Worm (Caenorhabditis elegans) whole organism, late embryonic: ENCODE results near the gene Y51A2D.13.
A peak's percentile ranks its signal among the peaks of the same experiment; 100 is the strongest.

Experiments
- C38D4.7 ChIP-seq: fragments of 200-800 bp; sonication (Bioruptor generic); optimal IDR thresholded peaks from 2 replicates; lab custom pipeline; 2018; ENCODE audit warnings: mild to moderate bottlenecking, missing genetic modification characterization, moderate library complexity, missing compliant biosample characterization
- F13H6.1 ChIP-seq: sonication (generic microtip); optimal IDR thresholded peaks from 2 replicates; lab custom pipeline; 2016; ENCODE audit warnings: missing genetic modification characterization, missing compliant biosample characterization
- T23F11.4 ChIP-seq: fragments of 200-800 bp; sonication (Bioruptor generic); optimal IDR thresholded peaks from 2 replicates; lab custom pipeline; 2018; ENCODE audit warnings: mild to moderate bottlenecking, missing genetic modification characterization, missing compliant biosample characterization
- Y22D7AL.16 ChIP-seq: sonication (generic microtip); optimal IDR thresholded peaks from 2 replicates; lab custom pipeline; 2016; ENCODE audit warnings: missing genetic modification characterization, missing compliant biosample characterization
- ceh-14 ChIP-seq: sonication (generic microtip); optimal IDR thresholded peaks from 2 replicates; lab custom pipeline; 2016; ENCODE audit warnings: missing genotype, missing genetic modification characterization, missing compliant biosample characterization
- ceh-2 ChIP-seq: sonication (generic microtip); optimal IDR thresholded peaks from 2 replicates; lab custom pipeline; 2016; ENCODE audit warnings: missing genotype, missing genetic modification characterization, missing compliant biosample characterization
- ceh-30 ChIP-seq: fragments of 150-350 bp; optimal IDR thresholded peaks from 2 replicates; lab custom pipeline; 2014; ENCODE audit warnings: missing biosample characterization, missing genetic modification characterization
- ceh-31 ChIP-seq: sonication (generic microtip); optimal IDR thresholded peaks from 2 replicates; lab custom pipeline; 2016; ENCODE audit warnings: missing genetic modification characterization, missing compliant biosample characterization
- ceh-34 ChIP-seq: sonication (generic microtip); optimal IDR thresholded peaks from 2 replicates; lab custom pipeline; 2016; ENCODE audit warnings: mild to moderate bottlenecking, missing genetic modification characterization, missing compliant biosample characterization
- ceh-45 ChIP-seq: fragments of 200-800 bp; sonication (Bioruptor generic); IDR thresholded peaks from 2 replicates; pipeline ENCODE4 v1.3.6; 2022; ENCODE audit warnings: missing genetic modification reagents, missing genetic modification characterization, missing compliant biosample characterization
- ceh-6 ChIP-seq: fragments of 200-800 bp; sonication (Bioruptor generic); optimal IDR thresholded peaks from 2 replicates; lab custom pipeline; 2018; ENCODE audit warnings: mild to moderate bottlenecking, missing genetic modification characterization, missing compliant biosample characterization
- ceh-9 ChIP-seq: sonication (generic microtip); optimal IDR thresholded peaks from 2 replicates; lab custom pipeline; 2016; ENCODE audit warnings: mild to moderate bottlenecking, missing genetic modification characterization, inconsistent platforms, missing compliant biosample characterization
- che-1 ChIP-seq: sonication (generic microtip); optimal IDR thresholded peaks from 2 replicates; lab custom pipeline; 2016; ENCODE audit warnings: mild to moderate bottlenecking, missing genetic modification characterization, missing compliant biosample characterization
- dmd-4 ChIP-seq: sonication (generic microtip); optimal IDR thresholded peaks from 2 replicates; lab custom pipeline; 2016; ENCODE audit warnings: borderline replicate concordance, missing genetic modification characterization, missing compliant biosample characterization
- dve-1 ChIP-seq: sonication (generic microtip); optimal IDR thresholded peaks from 2 replicates; lab custom pipeline; 2017; ENCODE audit warnings: antibody characterized with exemption, mild to moderate bottlenecking, missing genetic modification characterization, missing compliant biosample characterization
- elt-2 ChIP-seq: sonication (generic microtip); optimal IDR thresholded peaks from 2 replicates; lab custom pipeline; 2016; ENCODE audit warnings: missing genetic modification reagents, missing genetic modification characterization, missing compliant biosample characterization
- fax-1 ChIP-seq: sonication (generic microtip); optimal IDR thresholded peaks from 2 replicates; lab custom pipeline; 2016; ENCODE audit warnings: missing genotype, missing genetic modification characterization, missing compliant biosample characterization
- fkh-10 ChIP-seq: fragments of 150-350 bp; optimal IDR thresholded peaks from 2 replicates; lab custom pipeline; 2014; ENCODE audit warnings: missing biosample characterization, missing genetic modification reagents, missing genetic modification characterization
- hlh-13 ChIP-seq: fragments of 200-800 bp; sonication (Bioruptor generic); optimal IDR thresholded peaks from 2 replicates; lab custom pipeline; 2018; ENCODE audit warnings: mild to moderate bottlenecking, missing genetic modification characterization, missing compliant biosample characterization
- hlh-30 ChIP-seq: sonication (generic microtip); optimal IDR thresholded peaks from 2 replicates; lab custom pipeline; 2017; ENCODE audit warnings: antibody characterized with exemption, missing genetic modification characterization, missing compliant biosample characterization; ENCODE audit not compliant: insufficient read depth
- hlh-6 ChIP-seq: sonication (generic microtip); optimal IDR thresholded peaks from 2 replicates; lab custom pipeline; 2016; ENCODE audit warnings: missing genotype, missing genetic modification characterization, missing compliant biosample characterization
- hlh-8 ChIP-seq: sonication (generic microtip); optimal IDR thresholded peaks from 2 replicates; lab custom pipeline; 2016; ENCODE audit warnings: missing genotype, missing genetic modification characterization, missing compliant biosample characterization
- lin-11 ChIP-seq: fragments of 200-800 bp; sonication (Bioruptor generic); optimal IDR thresholded peaks from 2 replicates; lab custom pipeline; 2018; ENCODE audit warnings: mild to moderate bottlenecking, missing genetic modification characterization, missing compliant biosample characterization
- madf-2 ChIP-seq: sonication (generic microtip); optimal IDR thresholded peaks from 2 replicates; lab custom pipeline; 2017; ENCODE audit warnings: missing genetic modification characterization, missing compliant biosample characterization
- npax-4 ChIP-seq: sonication (generic microtip); optimal IDR thresholded peaks from 2 replicates; lab custom pipeline; 2016; ENCODE audit warnings: missing genetic modification characterization, missing compliant biosample characterization
- odd-2 ChIP-seq: sonication (generic microtip); optimal IDR thresholded peaks from 2 replicates; lab custom pipeline; 2017; ENCODE audit warnings: antibody characterized with exemption, mild to moderate bottlenecking, missing genetic modification characterization, missing compliant biosample characterization
- pat-9 ChIP-seq: fragments of 200-800 bp; sonication (Bioruptor generic); optimal IDR thresholded peaks from 2 replicates; lab custom pipeline; 2018; ENCODE audit warnings: mild to moderate bottlenecking, missing genetic modification characterization, moderate library complexity, missing compliant biosample characterization
- pha-2 ChIP-seq: sonication (generic microtip); optimal IDR thresholded peaks from 2 replicates; lab custom pipeline; 2017; ENCODE audit warnings: mild to moderate bottlenecking, missing genetic modification characterization, missing compliant biosample characterization
- pha-4 ChIP-seq: fragments of 150-350 bp; optimal IDR thresholded peaks from 2 replicates; lab custom pipeline; 2018; ENCODE audit warnings: missing biosample characterization, missing genetic modification reagents, missing genetic modification characterization
- pqm-1 ChIP-seq: sonication (generic microtip); optimal IDR thresholded peaks from 2 replicates; lab custom pipeline; 2016; ENCODE audit warnings: missing genetic modification characterization, missing compliant biosample characterization
- sdc-2 ChIP-seq: sonication (generic microtip); optimal IDR thresholded peaks from 2 replicates; lab custom pipeline; 2016; ENCODE audit warnings: missing genotype, missing genetic modification characterization, missing compliant biosample characterization
- sox-2 ChIP-seq: fragments of 200-800 bp; sonication (Bioruptor generic); IDR thresholded peaks from 2 replicates; pipeline ENCODE4 v1.3.6; 2022; ENCODE audit warnings: missing genetic modification reagents, missing genetic modification characterization, missing compliant biosample characterization
- sox-4 ChIP-seq: sonication (generic microtip); optimal IDR thresholded peaks from 2 replicates; lab custom pipeline; 2017; ENCODE audit warnings: mild to moderate bottlenecking, missing genetic modification characterization, inconsistent platforms, missing compliant biosample characterization
- syd-9 ChIP-seq: sonication (generic microtip); optimal IDR thresholded peaks from 2 replicates; lab custom pipeline; 2016; ENCODE audit warnings: mild to moderate bottlenecking, missing genetic modification characterization, moderate library complexity, missing compliant biosample characterization
- tbx-2 ChIP-seq: sonication (generic microtip); optimal IDR thresholded peaks from 2 replicates; lab custom pipeline; 2016; ENCODE audit warnings: missing genetic modification characterization, missing compliant biosample characterization
- tbx-7 ChIP-seq: sonication (generic microtip); optimal IDR thresholded peaks from 2 replicates; lab custom pipeline; 2016; ENCODE audit warnings: missing genotype, missing genetic modification characterization, missing compliant biosample characterization
- ttx-3 ChIP-seq: sonication (generic microtip); optimal IDR thresholded peaks from 2 replicates; lab custom pipeline; 2016; ENCODE audit warnings: missing genetic modification reagents, missing genetic modification characterization, missing compliant biosample characterization
- unc-86 ChIP-seq: sonication (generic microtip); optimal IDR thresholded peaks from 2 replicates; lab custom pipeline; 2016; ENCODE audit warnings: missing genetic modification characterization, missing compliant biosample characterization
- zip-5 ChIP-seq: sonication (generic microtip); optimal IDR thresholded peaks from 2 replicates; lab custom pipeline; 2016; ENCODE audit warnings: missing genetic modification characterization, missing compliant biosample characterization
- ztf-16 ChIP-seq: sonication (generic microtip); optimal IDR thresholded peaks from 2 replicates; lab custom pipeline; 2017; ENCODE audit warnings: missing genetic modification characterization, missing compliant biosample characterization

Y51A2D.13 gene

DNA sequence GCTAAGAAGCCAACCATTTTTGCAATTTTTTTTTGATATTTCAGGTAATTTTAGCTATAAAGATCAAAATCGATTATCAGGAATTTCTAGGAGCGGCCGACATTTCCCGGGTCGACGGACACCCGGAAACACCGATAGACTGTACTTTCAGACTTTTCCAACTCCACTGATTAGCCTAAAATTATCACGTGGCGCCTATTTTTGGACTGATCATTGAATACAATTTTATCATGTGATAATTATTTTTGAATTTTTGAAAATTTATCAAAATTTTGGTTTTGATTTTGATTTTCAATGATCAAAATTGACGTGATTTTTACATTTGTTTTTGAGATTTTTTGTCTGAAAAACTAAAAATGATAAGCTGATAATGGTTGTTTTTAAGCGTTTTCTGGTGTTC is 1.3 kb downstream of the Y51A2D.13 start:
- TF ChIP-seq ceh-45 (GFP tag; lab: Robert Waterston, UW) = no peak
- no peak for TF ChIP-seq dve-1 (tag; lab: Kevin White, UChicago)
- TF ChIP-seq che-1 (tag; lab: Kevin White, UChicago) = no peak
- no peak for TF ChIP-seq zip-5
- no peak for TF ChIP-seq ceh-2 (tag; lab: Kevin White, UChicago)
- no peak for TF ChIP-seq pat-9 (tag; lab: Kevin White, UChicago)
- no peak for TF ChIP-seq T23F11.4 (GFP tag; lab: Kevin White, UChicago)
- no peak for TF ChIP-seq ztf-16 (tag; lab: Kevin White, UChicago)
- no peak for TF ChIP-seq pha-2 (tag; lab: Kevin White, UChicago)

DNA sequence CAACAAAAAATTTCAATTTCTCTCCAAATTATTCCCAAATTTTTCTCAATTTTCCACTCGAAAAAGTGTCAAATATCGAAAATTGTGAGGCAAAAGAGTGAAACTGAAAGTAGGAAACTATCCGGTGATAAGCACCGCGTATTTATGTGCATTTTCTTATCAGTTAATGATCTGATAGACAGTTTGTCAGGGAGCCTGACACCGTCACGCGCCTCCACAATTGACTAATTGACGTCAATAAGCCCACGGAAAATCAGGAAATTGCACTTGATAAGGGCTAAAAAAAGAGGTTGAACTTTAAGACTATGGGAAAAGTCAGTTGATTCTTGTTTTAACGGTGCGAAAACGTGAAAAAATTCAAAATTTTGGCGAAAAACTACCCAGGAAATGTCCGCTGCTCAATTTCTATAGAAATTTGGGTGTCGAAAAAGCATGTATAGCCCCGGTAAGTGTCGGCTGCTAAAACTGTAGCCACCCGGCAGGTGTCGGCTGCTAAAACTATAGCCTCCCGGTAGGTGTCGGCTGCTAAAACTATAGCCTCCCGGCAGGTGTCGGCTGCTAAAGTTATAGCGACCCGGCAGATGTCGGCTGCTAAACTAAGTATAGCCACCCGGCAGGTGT is 2.0 kb downstream of the Y51A2D.13 start:
- TF ChIP-seq elt-2 = peak; percentile 79
- no peak for TF ChIP-seq hlh-6 (tag; lab: Kevin White, UChicago)
- TF ChIP-seq, all 69 proteins: peak for 1

DNA sequence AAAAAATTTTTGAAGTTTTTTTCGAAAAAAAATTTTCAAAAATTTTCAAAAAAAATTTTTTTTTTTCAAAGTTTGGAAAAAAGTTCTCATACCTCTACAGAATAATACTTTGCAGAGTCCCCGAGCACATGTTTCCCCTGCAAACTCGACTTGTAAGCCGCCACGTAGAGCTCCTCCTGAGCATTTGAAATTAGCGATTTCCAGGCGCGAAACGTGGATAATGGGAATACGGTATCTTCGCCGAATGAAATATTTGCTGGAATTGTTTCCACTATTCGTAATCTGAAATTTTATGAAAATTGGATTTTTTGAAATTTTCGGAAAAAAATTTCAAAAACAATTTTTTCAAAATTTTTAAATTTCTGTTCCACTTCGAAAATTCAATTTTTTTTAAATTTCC is 3.5 kb downstream of the Y51A2D.13 start:
- TF ChIP-seq madf-2 (tag; lab: Kevin White, UChicago) (no peak), dmd-4 (tag; lab: Kevin White, UChicago) (no peak), ceh-30 (tag; lab: Kevin White, UChicago) (no peak), pqm-1 (no peak), npax-4 (tag; lab: Kevin White, UChicago) (no peak), ttx-3 (tag; lab: Kevin White, UChicago) (no peak), sdc-2 (tag; lab: Kevin White, UChicago) (no peak), syd-9 (tag; lab: Kevin White, UChicago) (no peak), ceh-2 (tag; lab: Kevin White, UChicago) (no peak), pha-4 (tag; lab: Kevin White, UChicago) (no peak), ceh-6 (no peak), unc-86 (tag; lab: Kevin White, UChicago) (no peak), tbx-7 (tag; lab: Kevin White, UChicago) (no peak), hlh-8 (tag; lab: Kevin White, UChicago) (no peak), hlh-13 (no peak), tbx-2 (tag; lab: Kevin White, UChicago) (no peak), fax-1 (tag; lab: Kevin White, UChicago) (no peak), F13H6.1 (no peak), C38D4.7 (no peak), pha-2 (tag; lab: Kevin White, UChicago) (no peak)
- TF ChIP-seq, all 69 proteins: peak for 0

DNA sequence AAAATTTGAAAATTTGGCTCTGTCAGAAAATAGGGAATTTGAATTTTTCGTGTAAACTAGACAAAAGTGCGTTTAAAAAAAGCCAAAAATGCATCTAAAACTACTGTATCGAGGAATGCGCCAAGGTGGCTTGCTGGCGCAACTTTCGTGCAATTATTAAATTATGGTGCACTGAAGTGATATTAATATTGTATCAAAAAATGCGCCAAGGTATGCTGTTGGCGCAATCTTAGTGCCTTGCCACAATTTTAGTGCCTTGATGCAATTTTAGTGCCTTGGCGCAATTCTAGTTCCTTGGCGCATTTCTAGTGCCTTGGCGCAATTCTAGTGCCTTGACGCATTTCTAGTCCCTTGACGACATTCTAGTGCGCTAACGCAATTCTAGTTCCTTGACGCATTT is 4.5 kb downstream of the Y51A2D.13 start:
- no peak for TF ChIP-seq lin-11 (tag; lab: Kevin White, UChicago)
- TF ChIP-seq ceh-45 (GFP tag; lab: Robert Waterston, UW) = no peak
- TF ChIP-seq ceh-2 (tag; lab: Kevin White, UChicago) = no peak
- TF ChIP-seq sox-4 = no peak
- TF ChIP-seq madf-2 (tag; lab: Kevin White, UChicago) = no peak
- TF ChIP-seq Y22D7AL.16 = no peak
- TF ChIP-seq F13H6.1 = no peak
- TF ChIP-seq ceh-14 = no peak
- TF ChIP-seq ceh-34 (tag; lab: Kevin White, UChicago) = no peak
- TF ChIP-seq sox-2 (GFP tag; lab: Robert Waterston, UW) = no peak
- no peak for TF ChIP-seq odd-2
- TF ChIP-seq che-1 (tag; lab: Kevin White, UChicago) = no peak
- no peak for TF ChIP-seq fkh-10 (GFP tag; lab: Kevin White, UChicago)
- no peak for TF ChIP-seq hlh-30 (tag; lab: Kevin White, UChicago)
- no peak for TF ChIP-seq ceh-31 (tag; lab: Kevin White, UChicago)
- TF ChIP-seq ceh-9 (tag; lab: Kevin White, UChicago) = no peak
